Worm (Caenorhabditis elegans): ENCODE results near the gene str-83.

Gene str-83

ce11 chrV:3992334-3992733, 15.3 kb downstream of the str-83 start:
- TF ChIP-seq W03F9.2 (tag; optimal IDR thresholded peaks at IDR 0.05) = no peak
- TF ChIP-seq dao-5 (tag; optimal IDR thresholded peaks at IDR 0.05) = no peak
- no peak for TF ChIP-seq him-1 (tag; optimal IDR thresholded peaks at IDR 0.05)

DNA sequence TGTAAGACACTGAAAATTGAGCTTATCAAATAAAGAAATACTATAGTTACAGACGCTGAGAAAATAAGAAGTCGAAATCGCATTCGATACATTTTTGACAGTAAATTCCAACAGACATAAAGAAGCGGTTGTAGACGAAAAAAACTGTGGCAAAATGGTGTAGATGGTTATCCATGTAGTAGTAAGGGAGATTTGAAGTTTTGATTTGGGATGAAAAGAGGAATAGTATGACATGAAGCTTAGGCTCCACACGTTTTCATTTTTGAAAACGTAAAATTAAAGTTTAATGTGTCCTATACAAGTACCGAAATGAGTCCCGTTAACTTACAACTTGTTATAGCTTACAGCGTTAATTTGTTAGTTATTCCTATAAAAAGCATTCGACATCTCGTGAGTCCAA, 17.0 kb downstream of the str-83 start, which contains the start of gene K09D9.9:
K09D9.9 (minus strand) TSS at position 101 of the 400 bp plus-strand sequence.
- TF ChIP-seq him-1 (tag; optimal IDR thresholded peaks at IDR 0.05) (no peak), W03F9.2 (tag; optimal IDR thresholded peaks at IDR 0.05) (no peak), dao-5 (tag; optimal IDR thresholded peaks at IDR 0.05) (no peak)

DNA sequence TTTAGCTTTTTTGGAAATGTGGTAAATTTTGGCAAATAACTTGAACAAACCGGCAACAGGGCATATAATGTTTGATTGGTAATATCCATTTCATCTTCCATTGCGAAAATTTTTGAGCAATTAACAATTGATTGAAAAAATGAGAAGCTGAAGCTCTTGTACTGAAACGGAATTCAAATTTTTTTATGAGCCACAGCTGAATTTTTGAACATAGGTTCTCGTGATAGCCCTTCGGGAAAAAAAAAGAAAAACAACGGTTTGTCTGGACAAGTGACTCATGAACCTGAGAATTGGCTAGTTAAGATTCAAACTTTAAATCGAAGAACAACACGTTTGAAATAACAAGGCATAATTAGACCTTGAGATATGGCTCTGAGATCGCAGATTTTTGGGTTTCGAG, 18.8 kb downstream of the str-83 start, which contains the start of gene srx-62:
srx-62 (minus strand) TSS at position 101 of the 400 bp plus-strand sequence.
- TF ChIP-seq W03F9.2 (tag; optimal IDR thresholded peaks at IDR 0.05) (no peak), him-1 (tag; optimal IDR thresholded peaks at IDR 0.05) (no peak), dao-5 (tag; optimal IDR thresholded peaks at IDR 0.05) (no peak)

DNA sequence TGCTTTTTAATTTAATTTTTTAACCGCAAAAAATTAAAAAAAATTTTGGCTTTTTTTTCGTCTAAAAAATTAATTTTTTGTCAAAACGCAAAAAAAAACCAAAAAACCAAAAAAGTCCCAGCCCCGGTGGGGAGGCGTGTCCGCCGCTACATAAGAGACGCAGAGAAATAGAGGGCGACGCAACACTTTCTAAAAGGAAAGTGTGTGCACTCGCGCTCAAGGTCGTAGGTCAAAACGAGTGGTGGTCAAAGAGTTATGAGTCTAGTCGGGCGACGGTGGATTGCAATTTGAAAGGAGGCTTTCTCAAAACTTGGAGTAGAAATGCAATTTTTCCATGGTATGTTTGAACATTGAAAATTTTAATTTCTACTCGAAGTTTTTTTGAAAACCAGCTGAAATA, 27.5 kb downstream of the str-83 start:
- TF ChIP-seq W03F9.2 (tag; optimal IDR thresholded peaks at IDR 0.05) (no peak), him-1 (tag; optimal IDR thresholded peaks at IDR 0.05) (no peak), dao-5 (tag; optimal IDR thresholded peaks at IDR 0.05) (no peak)

ce11 chrV:4005219-4005618, 28.2 kb downstream of the str-83 start, which contains the start of gene srh-8:
Gene srh-8 (plus strand): TSS chrV:4005519.
- TF ChIP-seq W03F9.2 (tag; optimal IDR thresholded peaks at IDR 0.05) (no peak), dao-5 (tag; optimal IDR thresholded peaks at IDR 0.05) (no peak), him-1 (tag; optimal IDR thresholded peaks at IDR 0.05) (no peak)

DNA sequence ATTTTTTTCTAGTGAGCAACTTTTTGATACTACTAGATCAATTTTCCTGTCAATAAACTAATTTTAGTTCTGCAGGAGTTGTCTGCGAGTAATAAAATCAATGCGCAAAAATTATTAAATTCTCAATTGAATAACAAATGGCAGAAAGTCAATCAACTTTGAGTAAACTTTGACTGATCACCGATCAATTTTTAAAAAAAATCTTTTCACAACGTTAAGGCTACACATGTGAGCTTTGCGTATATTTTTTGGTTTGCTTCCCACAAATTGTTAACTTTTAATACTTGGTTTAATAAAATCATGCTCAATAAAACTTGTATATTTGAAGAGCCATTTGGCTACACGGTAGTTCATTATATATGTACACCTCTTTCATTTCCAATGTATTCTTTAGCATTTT, 30.9 kb downstream of the str-83 start, which contains the start of gene srh-7:
srh-7 (plus strand) TSS at position 301 of the 400 bp plus-strand sequence.
- TF ChIP-seq him-1 (tag; optimal IDR thresholded peaks at IDR 0.05) = no peak
- no peak for TF ChIP-seq dao-5 (tag; optimal IDR thresholded peaks at IDR 0.05)
- no peak for TF ChIP-seq W03F9.2 (tag; optimal IDR thresholded peaks at IDR 0.05)

- TF ChIP-seq dao-5 (tag; optimal IDR thresholded peaks at IDR 0.05) = no peak
- TF ChIP-seq W03F9.2 (tag; optimal IDR thresholded peaks at IDR 0.05) = no peak
- no peak for TF ChIP-seq him-1 (tag; optimal IDR thresholded peaks at IDR 0.05)
Observed at ce11 chrV:4010170-4010569, 33.1 kb downstream of the str-83 start, which contains the start of gene srh-4. Gene srh-4 (plus strand): TSS chrV:4010470.

DNA sequence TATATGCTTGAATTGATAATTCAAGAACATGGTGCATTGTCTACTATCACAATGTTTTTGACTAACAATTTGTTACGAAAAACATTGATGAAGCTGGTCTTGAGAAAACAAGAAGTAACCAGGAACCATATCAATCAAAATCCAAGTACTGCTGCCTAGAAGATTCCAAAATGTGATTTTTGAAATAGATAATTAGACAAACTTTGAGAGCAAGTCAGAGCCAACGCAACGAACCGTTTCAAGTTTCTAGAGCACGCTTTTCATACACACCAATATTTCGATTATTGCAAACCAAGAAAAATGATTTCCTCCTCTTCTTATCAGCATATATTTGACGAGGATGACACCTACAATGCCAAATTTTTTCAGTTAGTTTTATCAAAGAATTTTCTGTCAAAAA, 39.7 kb downstream of the str-83 start, which contains the start of gene srw-89:
srw-89 (plus strand) TSS at position 301 of the 400 bp plus-strand sequence.
- TF ChIP-seq dao-5 (tag; optimal IDR thresholded peaks at IDR 0.05) = no peak
- no peak for TF ChIP-seq W03F9.2 (tag; optimal IDR thresholded peaks at IDR 0.05)
- TF ChIP-seq him-1 (tag; optimal IDR thresholded peaks at IDR 0.05) = no peak

DNA sequence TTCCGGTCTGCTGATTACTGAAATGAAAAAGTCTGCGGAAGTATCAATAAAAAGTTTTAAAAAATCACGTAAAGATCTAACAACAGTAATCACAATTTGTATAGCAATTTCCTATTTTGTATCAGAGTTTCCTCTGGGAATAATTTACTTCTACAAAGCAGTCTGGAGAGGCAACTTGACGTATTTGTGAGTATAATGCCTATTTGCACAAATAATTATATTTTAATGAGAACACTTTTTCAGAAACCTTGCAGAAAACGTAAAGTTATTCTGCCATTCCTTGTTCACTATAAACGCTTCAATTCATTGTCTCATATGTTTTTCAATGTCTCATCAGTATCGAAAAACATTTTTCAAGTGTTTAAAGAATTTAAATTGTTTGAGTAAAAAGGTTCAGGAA, 41.5 kb downstream of the str-83 start:
- TF ChIP-seq dao-5 (tag; optimal IDR thresholded peaks at IDR 0.05) = no peak
- TF ChIP-seq W03F9.2 (tag; optimal IDR thresholded peaks at IDR 0.05) = no peak
- no peak for TF ChIP-seq him-1 (tag; optimal IDR thresholded peaks at IDR 0.05)

DNA sequence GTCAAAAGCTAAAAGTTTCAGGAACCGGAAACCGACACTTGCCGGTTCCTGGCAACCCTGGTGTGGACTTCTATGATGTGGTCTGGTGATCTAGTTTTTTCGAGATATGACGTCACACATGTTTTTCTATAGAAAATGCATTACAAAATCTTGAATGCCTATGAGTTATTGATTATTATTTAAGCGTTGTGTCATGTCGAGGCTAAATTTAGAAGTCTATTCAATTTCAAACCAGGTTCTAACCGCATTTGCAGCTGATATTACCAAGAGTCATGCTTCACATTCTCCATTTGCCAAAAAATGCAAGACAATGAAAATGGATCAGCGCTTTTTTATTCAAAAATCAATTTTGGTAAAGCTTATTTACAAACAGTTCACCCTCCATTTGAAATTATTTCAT, 42.1 kb downstream of the str-83 start, which contains the start of gene K09D9.3:
K09D9.3 (plus strand) TSS at position 301 of the 400 bp plus-strand sequence.
- TF ChIP-seq W03F9.2 (tag; optimal IDR thresholded peaks at IDR 0.05) (no peak), dao-5 (tag; optimal IDR thresholded peaks at IDR 0.05) (no peak), him-1 (tag; optimal IDR thresholded peaks at IDR 0.05) (no peak)

ce11 chrV:4021776-4022175, 44.7 kb downstream of the str-83 start, which contains the start of gene K09D9.14:
Gene K09D9.14 (minus strand): TSS chrV:4021876.
- TF ChIP-seq W03F9.2 (tag; optimal IDR thresholded peaks at IDR 0.05) = no peak
- TF ChIP-seq him-1 (tag; optimal IDR thresholded peaks at IDR 0.05) = no peak
- no peak for TF ChIP-seq dao-5 (tag; optimal IDR thresholded peaks at IDR 0.05)

ce11 chrV:4022309-4022708, 45.2 kb downstream of the str-83 start, which contains the start of gene cyp-35A3:
Gene cyp-35A3 (plus strand): TSS chrV:4022609.
- no peak for TF ChIP-seq him-1 (tag; optimal IDR thresholded peaks at IDR 0.05)
- no peak for TF ChIP-seq W03F9.2 (tag; optimal IDR thresholded peaks at IDR 0.05)
- TF ChIP-seq dao-5 (tag; optimal IDR thresholded peaks at IDR 0.05) = no peak

DNA sequence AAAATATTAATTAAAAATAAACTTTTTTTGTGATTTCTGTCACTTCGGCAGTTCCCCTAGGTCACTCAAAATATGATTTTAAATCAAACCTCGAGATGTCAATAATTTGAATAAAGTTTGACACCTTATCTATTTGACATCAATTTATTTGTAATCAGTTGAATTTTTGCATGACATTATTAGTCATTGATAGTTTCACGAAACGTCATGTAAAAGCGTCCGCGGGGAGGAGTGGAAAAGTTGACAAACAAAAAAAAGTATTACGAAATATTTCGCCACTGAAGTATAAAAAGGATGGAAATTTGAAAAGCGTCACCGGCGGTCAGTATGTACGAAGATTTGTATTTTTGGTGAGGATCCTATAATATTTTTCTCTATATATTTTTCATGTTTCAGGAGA, 47.7 kb downstream of the str-83 start, which contains the start of gene K09D9.1:
K09D9.1 (plus strand) TSS at position 271 of the 400 bp plus-strand sequence.
- TF ChIP-seq dao-5 (tag; optimal IDR thresholded peaks at IDR 0.05) = no peak
- TF ChIP-seq him-1 (tag; optimal IDR thresholded peaks at IDR 0.05) = no peak

Data from whole organism, L4/young adult.